Worm (Caenorhabditis elegans) whole organism, L4/young adult: ENCODE data around the gene F13B6.2.

ENCODE experiments used
- W03F9.2 ChIP-seq: fragments of 150-350 bp; optimal IDR thresholded peaks from 2 replicates; lab custom pipeline; 2014; ENCODE audit warnings: missing biosample characterization, missing genetic modification characterization
- him-1 ChIP-seq: sonication (generic microtip); optimal IDR thresholded peaks from 2 replicates; lab custom pipeline; 2016; ENCODE audit warnings: missing genotype, missing genetic modification reagents, missing genetic modification characterization, missing compliant biosample characterization

- TF ChIP-seq him-1 = no peak
- TF ChIP-seq W03F9.2 (tag; lab: Kevin White, UChicago) = no peak
These were observed 46.0 kb downstream of the F13B6.2 start for ce11 chrIV:7414163-7414562.
